Fruit fly (Drosophila melanogaster): ENCODE data around the gene Sh.

Gene Sh

DNA sequence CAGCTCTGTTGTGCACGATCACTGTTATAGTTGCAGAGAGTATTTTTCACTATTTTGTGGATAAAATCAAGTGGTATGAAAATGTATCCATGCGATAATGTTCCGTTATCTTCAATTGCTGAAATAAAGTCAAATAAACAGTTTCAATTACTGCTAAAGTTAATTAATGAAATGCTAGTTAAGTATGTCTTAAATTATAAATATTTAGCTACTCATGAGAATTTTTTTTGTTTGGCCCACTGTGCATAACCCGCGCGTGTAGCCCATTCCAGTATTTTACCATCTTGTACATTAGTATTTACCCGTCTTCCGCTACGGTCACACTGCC lies 22.4 kb upstream of the Sh start, which contains the start of gene Ada3 (continued):
- TF ChIP-seq ranshi (GFP tag; IDR thresholded peaks at IDR 0.05), result peak; percentile 43; the same call in 1 of the 2 replicates
- peak; percentile 52; the same call in 1 of the 3 replicates for TF ChIP-seq C15 (GFP tag; IDR thresholded peaks at IDR 0.05)
- TF ChIP-seq CG13424 (tag; optimal IDR thresholded peaks at IDR 0.05), result peak; percentile 84
- no peak for TF ChIP-seq zf30C (GFP tag; optimal IDR thresholded peaks at IDR 0.05)
- TF ChIP-seq emc (GFP tag; optimal IDR thresholded peaks at IDR 0.05), result peak; percentile 65
- TF ChIP-seq Abd-B (GFP tag; optimal IDR thresholded peaks at IDR 0.05), result peak; percentile 57
- TF ChIP-seq CG34376 (GFP tag; optimal IDR thresholded peaks at IDR 0.05), result peak; percentile 39
- TF ChIP-seq crc (GFP tag; optimal IDR thresholded peaks at IDR 0.05), result peak; percentile 61
- TF ChIP-seq CG10959 (GFP tag; IDR thresholded peaks at IDR 0.05), result 0 out of 2 replicates have a peak, but pooled peaks have one; percentile 15
- TF ChIP-seq tx (GFP tag; optimal IDR thresholded peaks at IDR 0.05), result peak; percentile 50
- peak; percentile 27 for TF ChIP-seq Asciz (GFP tag; optimal IDR thresholded peaks at IDR 0.05)
- TF ChIP-seq NC2β (GFP tag; optimal IDR thresholded peaks at IDR 0.05), result peak; percentile 76
- TF ChIP-seq B-H1 (GFP tag; IDR thresholded peaks at IDR 0.05), result peak; percentile 40; the same call in 1 of the 3 replicates
- TF ChIP-seq prd (optimal IDR thresholded peaks at IDR 0.05), result no peak
- TF ChIP-seq prd (GFP tag; IDR thresholded peaks at IDR 0.05), result peak; percentile 71
- TF ChIP-seq lola (GFP tag; optimal IDR thresholded peaks at IDR 0.05), result peak in 1 of 3 experiments; percentile 73
- 0 out of 2 replicates have a peak, but pooled peaks have one; percentile 4 for TF ChIP-seq ap (GFP tag; IDR thresholded peaks at IDR 0.05)
- no peak for TF ChIP-seq en (GFP tag; optimal IDR thresholded peaks at IDR 0.05)
- peak; percentile 52 for TF ChIP-seq CG4854 (GFP tag; optimal IDR thresholded peaks at IDR 0.05)
- TF ChIP-seq CG10274 (GFP tag; optimal IDR thresholded peaks at IDR 0.05), result peak; percentile 28
- peak; percentile 95 for TF ChIP-seq Med (GFP tag)
- TF ChIP-seq GATAe (GFP tag; conservative IDR thresholded peaks at IDR 0.05), result no peak
- TF ChIP-seq Lpt (GFP tag; optimal IDR thresholded peaks at IDR 0.05), result no peak
- peak; percentile 42 for TF ChIP-seq gcm2 (GFP tag; optimal IDR thresholded peaks at IDR 0.05)
- peak; percentile 66 for TF ChIP-seq CG18262 (tag; optimal IDR thresholded peaks at IDR 0.05)
- peak; percentile 70 for TF ChIP-seq az2 (GFP tag; optimal IDR thresholded peaks at IDR 0.05)
- TF ChIP-seq CG3847 (GFP tag; IDR thresholded peaks at IDR 0.05), result peak; percentile 55
- TF ChIP-seq fd96Cb (tag; optimal IDR thresholded peaks at IDR 0.05), result peak; percentile 68
- peak; percentile 96 for TF ChIP-seq CG4707 (GFP tag; optimal IDR thresholded peaks at IDR 0.05)
- TF ChIP-seq tgo (GFP tag; IDR thresholded peaks at IDR 0.05), result peak; percentile 69
- TF ChIP-seq pb (GFP tag; optimal IDR thresholded peaks at IDR 0.05), result peak; percentile 40
- peak; percentile 56 for TF ChIP-seq CG1647 (GFP tag; optimal IDR thresholded peaks at IDR 0.05)
- TF ChIP-seq Pdp1 (GFP tag; optimal IDR thresholded peaks at IDR 0.05), result peak; percentile 67 to 80
- TF ChIP-seq HLH54F (GFP tag; optimal IDR thresholded peaks at IDR 0.05), result peak; percentile 75
- TF ChIP-seq CG6791 (GFP tag; IDR thresholded peaks at IDR 0.05; ENCODE audit: partially characterized antibody), result no peak
- peak; percentile 83 for TF ChIP-seq Max (GFP tag; optimal IDR thresholded peaks at IDR 0.05)
- no peak for TF ChIP-seq crol (GFP tag; IDR thresholded peaks at IDR 0.05)
- TF ChIP-seq CG18599 (GFP tag; optimal IDR thresholded peaks at IDR 0.05), result peak; percentile 76
- peak; percentile 75 for TF ChIP-seq CG8924 (tag; optimal IDR thresholded peaks at IDR 0.05)
- TF ChIP-seq onecut (GFP tag; IDR thresholded peaks at IDR 0.05), result peak; percentile 37; the same call in 1 of the 2 replicates
- TF ChIP-seq Hr39 (optimal IDR thresholded peaks at IDR 0.05), result no peak
- peak; percentile 24 for TF ChIP-seq psq (GFP tag; optimal IDR thresholded peaks at IDR 0.05)
- no peak; the same call in 2 of the 3 replicates for TF ChIP-seq Optix (GFP tag; IDR thresholded peaks at IDR 0.05)
- TF ChIP-seq sim (GFP tag; IDR thresholded peaks at IDR 0.05), result 0 out of 2 replicates have a peak, but pooled peaks have one; percentile 22
- TF ChIP-seq bcd (GFP tag; optimal IDR thresholded peaks at IDR 0.05), result peak; percentile 79
- peak; percentile 50 for TF ChIP-seq D19B (GFP tag; optimal IDR thresholded peaks at IDR 0.05)
- no peak for TF ChIP-seq ATbp (GFP tag; optimal IDR thresholded peaks at IDR 0.05)
- no peak for TF ChIP-seq Spps (tag; optimal IDR thresholded peaks at IDR 0.05)
- peak; percentile 75 for TF ChIP-seq dm (GFP tag; optimal IDR thresholded peaks at IDR 0.05)
- peak in 1 of 2 experiments; percentile 34 for TF ChIP-seq crp (GFP tag; optimal IDR thresholded peaks at IDR 0.05)
- no peak for TF ChIP-seq CG10431 (GFP tag; optimal IDR thresholded peaks at IDR 0.05)

Data from whole organism, embryonic.